Worm (Caenorhabditis elegans) whole organism, midembryonic: Measurements from ENCODE around the gene F28G4.4.

ENCODE experiments used
- T22C8.4 ChIP-seq: fragments of 200-800 bp; sonication (Bioruptor generic); IDR thresholded peaks from 2 replicates; pipeline ENCODE4 v1.3.6; 2022; ENCODE audit warnings: missing genetic modification characterization, missing compliant biosample characterization
- cog-1 ChIP-seq: sonication (generic microtip); optimal IDR thresholded peaks from 2 replicates; lab custom pipeline; 2016; ENCODE audit warnings: missing genetic modification characterization, missing compliant biosample characterization
- flt-1 ChIP-seq: fragments of 200-800 bp; sonication (Bioruptor generic); IDR thresholded peaks from 2 replicates; pipeline ENCODE4 v1.3.6; 2022; ENCODE audit warnings: missing genetic modification characterization, missing compliant biosample characterization
- klf-2 ChIP-seq: fragments of 200-800 bp; sonication (Bioruptor generic); conservative IDR thresholded peaks from 2 replicates; pipeline ENCODE4 v1.3.6; 2022; ENCODE audit warnings: missing genetic modification reagents, missing genetic modification characterization, missing compliant biosample characterization
- med-1 ChIP-seq: sonication (generic microtip); optimal IDR thresholded peaks from 2 replicates; lab custom pipeline; 2017; ENCODE audit warnings: missing genetic modification characterization, mild to moderate bottlenecking, missing compliant biosample characterization, antibody characterized with exemption, missing genetic modification reagents; ENCODE audit not compliant: insufficient read depth
- ref-1 ChIP-seq: fragments of 200-800 bp; sonication (Bioruptor generic); conservative IDR thresholded peaks from 2 replicates; pipeline ENCODE4 v1.3.6; 2022; ENCODE audit warnings: missing genetic modification reagents, missing genetic modification characterization, missing compliant biosample characterization
- tab-1 ChIP-seq: fragments of 200-800 bp; sonication (Bioruptor generic); IDR thresholded peaks from 2 replicates; pipeline ENCODE4 v1.3.6; 2022; ENCODE audit warnings: missing genetic modification characterization, missing compliant biosample characterization
- ztf-23 ChIP-seq: fragments of 200-800 bp; sonication (Bioruptor generic); IDR thresholded peaks from 2 replicates; pipeline ENCODE4 v1.3.6; 2022; ENCODE audit warnings: missing genetic modification reagents, missing genetic modification characterization, missing compliant biosample characterization
- ztf-29 ChIP-seq: fragments of 200-800 bp; sonication (Bioruptor generic); IDR thresholded peaks from 2 replicates; pipeline ENCODE4 v1.3.6; 2022; ENCODE audit warnings: missing genetic modification reagents, missing genetic modification characterization, missing compliant biosample characterization

F28G4.4 gene

ce11 chrV:16300276-16300675 is 14.6 kb upstream of the F28G4.4 start, which contains the start of gene srbc-82:
srbc-82 (plus strand) TSS chrV:16300576.
- TF ChIP-seq cog-1 (tag; lab: Kevin White, UChicago) = no peak
- no peak for TF ChIP-seq ztf-23
- TF ChIP-seq klf-2 (GFP tag; lab: Robert Waterston, UW) = no peak
- no peak for TF ChIP-seq flt-1 (GFP tag; lab: Robert Waterston, UW)
- TF ChIP-seq ref-1 (GFP tag; lab: Robert Waterston, UW) = no peak
- no peak for TF ChIP-seq T22C8.4 (GFP tag; lab: Robert Waterston, UW)

- TF ChIP-seq cog-1 (tag; lab: Kevin White, UChicago) (no peak), klf-2 (GFP tag; lab: Robert Waterston, UW) (no peak), med-1 (GFP tag; lab: Kevin White, UChicago) (no peak), T22C8.4 (GFP tag; lab: Robert Waterston, UW) (no peak), tab-1 (GFP tag; lab: Robert Waterston, UW) (no peak), ztf-29 (GFP tag; lab: Robert Waterston, UW) (no peak), ref-1 (GFP tag; lab: Robert Waterston, UW) (no peak), flt-1 (GFP tag; lab: Robert Waterston, UW) (no peak), ztf-23 (no peak)
Observed at ce11 chrV:16299834-16300233, 14.1 kb upstream of the F28G4.4 start.

- no peak for TF ChIP-seq ztf-23
- no peak for TF ChIP-seq T22C8.4 (GFP tag; lab: Robert Waterston, UW)
- TF ChIP-seq ref-1 (GFP tag; lab: Robert Waterston, UW) = no peak
- TF ChIP-seq med-1 (GFP tag; lab: Kevin White, UChicago) = no peak
- no peak for TF ChIP-seq cog-1 (tag; lab: Kevin White, UChicago)
- no peak for TF ChIP-seq ztf-29 (GFP tag; lab: Robert Waterston, UW)
- no peak for TF ChIP-seq tab-1 (GFP tag; lab: Robert Waterston, UW)
- TF ChIP-seq klf-2 (GFP tag; lab: Robert Waterston, UW) = no peak
- no peak for TF ChIP-seq flt-1 (GFP tag; lab: Robert Waterston, UW)
Observed at ce11 chrV:16298669-16299068, 13.0 kb upstream of the F28G4.4 start, which contains the start of gene srbc-84. srbc-84 (plus strand) TSS chrV:16298969.

ce11 chrV:16297070-16297469 is 11.4 kb upstream of the F28G4.4 start, which contains the start of gene srbc-83:
srbc-83 (plus strand) TSS chrV:16297370.
- TF ChIP-seq ref-1 (GFP tag; lab: Robert Waterston, UW) (no peak), cog-1 (tag; lab: Kevin White, UChicago) (no peak), tab-1 (GFP tag; lab: Robert Waterston, UW) (no peak), flt-1 (GFP tag; lab: Robert Waterston, UW) (no peak), ztf-23 (no peak), med-1 (GFP tag; lab: Kevin White, UChicago) (no peak), T22C8.4 (GFP tag; lab: Robert Waterston, UW) (no peak), ztf-29 (GFP tag; lab: Robert Waterston, UW) (no peak), klf-2 (GFP tag; lab: Robert Waterston, UW) (no peak)

- TF ChIP-seq cog-1 (tag; lab: Kevin White, UChicago) (no peak), ztf-23 (no peak), klf-2 (GFP tag; lab: Robert Waterston, UW) (no peak), ref-1 (GFP tag; lab: Robert Waterston, UW) (no peak), T22C8.4 (GFP tag; lab: Robert Waterston, UW) (no peak)
Observed at ce11 chrV:16292409-16292808, 6.7 kb upstream of the F28G4.4 start, which contains the start of gene oac-5. oac-5 (plus strand) TSS chrV:16292709.

ce11 chrV:16287619-16288018 is 1.9 kb upstream of the F28G4.4 start, which contains the start of gene F28G4.3:
F28G4.3 (minus strand) TSS chrV:16287719.
- TF ChIP-seq tab-1 (GFP tag; lab: Robert Waterston, UW) (no peak), ztf-23 (no peak), cog-1 (tag; lab: Kevin White, UChicago) (no peak), T22C8.4 (GFP tag; lab: Robert Waterston, UW) (no peak), flt-1 (GFP tag; lab: Robert Waterston, UW) (no peak)

- TF ChIP-seq T22C8.4 (GFP tag; lab: Robert Waterston, UW) = no peak
- no peak for TF ChIP-seq ztf-29 (GFP tag; lab: Robert Waterston, UW)
- TF ChIP-seq tab-1 (GFP tag; lab: Robert Waterston, UW) = no peak
- no peak for TF ChIP-seq ref-1 (GFP tag; lab: Robert Waterston, UW)
- no peak for TF ChIP-seq med-1 (GFP tag; lab: Kevin White, UChicago)
- TF ChIP-seq klf-2 (GFP tag; lab: Robert Waterston, UW) = no peak
- no peak for TF ChIP-seq ztf-23
- TF ChIP-seq cog-1 (tag; lab: Kevin White, UChicago) = no peak
- no peak for TF ChIP-seq flt-1 (GFP tag; lab: Robert Waterston, UW)
Observed at ce11 chrV:16282147-16282546, 3.5 kb downstream of the F28G4.4 start, which contains the start of gene F28G4.2. F28G4.2 (minus strand) TSS chrV:16282321.

ce11 chrV:16277918-16278317 is 7.8 kb downstream of the F28G4.4 start, which contains the start of gene cyp-37B1:
cyp-37B1 (plus strand) TSS chrV:16278116.
- TF ChIP-seq ref-1 (GFP tag; lab: Robert Waterston, UW) (no peak), cog-1 (tag; lab: Kevin White, UChicago) (no peak), flt-1 (GFP tag; lab: Robert Waterston, UW) (no peak), med-1 (GFP tag; lab: Kevin White, UChicago) (no peak), T22C8.4 (GFP tag; lab: Robert Waterston, UW) (no peak), tab-1 (GFP tag; lab: Robert Waterston, UW) (no peak), ztf-23 (no peak), ztf-29 (GFP tag; lab: Robert Waterston, UW) (no peak), klf-2 (GFP tag; lab: Robert Waterston, UW) (no peak)

ce11 chrV:16275347-16275746 is 10.3 kb downstream of the F28G4.4 start, which contains the start of gene pacl-1:
pacl-1 (minus strand) TSS chrV:16275447.
- TF ChIP-seq ztf-29 (GFP tag; lab: Robert Waterston, UW) (no peak), ztf-23 (no peak), tab-1 (GFP tag; lab: Robert Waterston, UW) (no peak), cog-1 (tag; lab: Kevin White, UChicago) (no peak), T22C8.4 (GFP tag; lab: Robert Waterston, UW) (no peak), med-1 (GFP tag; lab: Kevin White, UChicago) (no peak), flt-1 (GFP tag; lab: Robert Waterston, UW) (no peak), ref-1 (GFP tag; lab: Robert Waterston, UW) (no peak), klf-2 (GFP tag; lab: Robert Waterston, UW) (no peak)
